Fruit fly (Drosophila melanogaster) whole organism, prepupa: ENCODE measurements around the gene CG31275.

Experiments used
- CG1621 ChIP-seq: fragments of 200-800 bp; sonication (Bioruptor generic); optimal IDR thresholded peaks from 3 replicates; lab custom pipeline; 2018; ENCODE audit warnings: missing biosample characterization, mild to moderate bottlenecking, missing genetic modification characterization
- CG4318 ChIP-seq: fragments of 200-800 bp; sonication (Bioruptor generic); optimal IDR thresholded peaks from 3 replicates; lab custom pipeline; 2017; ENCODE audit warnings: missing biosample characterization, mild to moderate bottlenecking, missing genetic modification characterization
- CG6276 ChIP-seq: fragments of 200-800 bp; sonication (Bioruptor generic); optimal IDR thresholded peaks from 2 replicates; lab custom pipeline; 2017; ENCODE audit warnings: missing biosample characterization, mild to moderate bottlenecking, missing genetic modification characterization
- CG6808 ChIP-seq: fragments of 200-800 bp; sonication (Bioruptor generic); optimal IDR thresholded peaks from 3 replicates; lab custom pipeline; 2017; ENCODE audit warnings: missing biosample characterization, missing genetic modification characterization, mild to moderate bottlenecking, moderate library complexity, missing genetic modification reagents
- Hr39 ChIP-seq: fragments of 200-800 bp; sonication (Bioruptor generic); optimal IDR thresholded peaks from 2 replicates; lab custom pipeline; 2016; ENCODE audit warnings: missing biosample characterization, missing genetic modification characterization
- Hr4 ChIP-seq: fragments of 200-800 bp; sonication (Bioruptor generic); optimal IDR thresholded peaks from 3 replicates; lab custom pipeline; 2016; ENCODE audit warnings: missing biosample characterization, missing genetic modification characterization
- Lpt ChIP-seq: fragments of 200-800 bp; sonication (Bioruptor generic); optimal IDR thresholded peaks from 3 replicates; lab custom pipeline; 2016; ENCODE audit warnings: missing biosample characterization, missing genetic modification characterization
- Smox ChIP-seq: fragments of 200-800 bp; sonication (Bioruptor generic); optimal IDR thresholded peaks from 3 replicates; lab custom pipeline; 2016; ENCODE audit warnings: missing biosample characterization, missing genetic modification characterization
- dsx ChIP-seq: fragments of 200-800 bp; optimal IDR thresholded peaks from 3 replicates; lab custom pipeline; 2019; ENCODE audit warnings: missing biosample characterization, mild to moderate bottlenecking, missing genetic modification characterization, moderate library complexity; ENCODE audit not compliant: poor library complexity, severe bottlenecking

dm6 chr3R:16797805-16798204 lies 46.7 kb upstream of the CG31275 start:
- TF ChIP-seq Hr4 (GFP tag; lab: Kevin White, UChicago), result no peak
- no peak for TF ChIP-seq CG1621 (tag; lab: Kevin White, UChicago)
- TF ChIP-seq CG6276 (GFP tag; lab: Kevin White, UChicago), result no peak
- TF ChIP-seq Lpt, result no peak
- TF ChIP-seq CG4318 (GFP tag; lab: Kevin White, UChicago), result no peak
- TF ChIP-seq CG6808 (GFP tag; lab: Kevin White, UChicago), result no peak
- TF ChIP-seq Hr39, result no peak
- TF ChIP-seq Smox (GFP tag; lab: Kevin White, UChicago), result no peak
- TF ChIP-seq dsx (GFP tag; lab: Kevin White, UChicago), result peak; percentile 70
